Fruit fly (Drosophila melanogaster) whole organism, embryonic: Measurements from ENCODE around the gene CG44004.

Source experiments
- CG10209 ChIP-seq: fragments of 200-800 bp; sonication (Bioruptor generic); optimal IDR thresholded peaks from 3 replicates; lab custom pipeline; 2017; ENCODE audit warnings: missing biosample characterization, mild to moderate bottlenecking, missing genetic modification characterization, missing genetic modification reagents
- CG10654 ChIP-seq: fragments of 200-800 bp; sonication (Bioruptor generic); optimal IDR thresholded peaks from 2 replicates; lab custom pipeline; 2016; ENCODE audit warnings: missing biosample characterization, missing genetic modification characterization
- CG12071 ChIP-seq: fragments of 200-800 bp; sonication (Bioruptor generic); optimal IDR thresholded peaks from 3 replicates; lab custom pipeline; 2018; ENCODE audit warnings: missing biosample characterization, mild to moderate bottlenecking, missing genetic modification characterization
- CG1603 ChIP-seq: fragments of 200-800 bp; sonication (Bioruptor generic); optimal IDR thresholded peaks from 2 replicates; lab custom pipeline; 2019; ENCODE audit warnings: missing biosample characterization, mild to moderate bottlenecking, missing genetic modification characterization, moderate library complexity
- CG1792 ChIP-seq: fragments of 200-800 bp; sonication (Bioruptor generic); optimal IDR thresholded peaks from 2 replicates; lab custom pipeline; 2016; ENCODE audit warnings: missing biosample characterization, missing genetic modification characterization
- CG18619 ChIP-seq: fragments of 200-800 bp; sonication (Bioruptor generic); optimal IDR thresholded peaks from 3 replicates; lab custom pipeline; 2017; ENCODE audit warnings: missing biosample characterization, mild to moderate bottlenecking, missing genetic modification characterization
- CG2129 ChIP-seq: fragments of 200-800 bp; sonication (Bioruptor generic); IDR thresholded peaks from 2 replicates; pipeline ENCODE4 v1.3.6; 2022; ENCODE audit warnings: missing biosample characterization, missing genetic modification characterization; ENCODE audit not compliant: partially characterized antibody
- CG2202 ChIP-seq: fragments of 200-800 bp; sonication (Bioruptor generic); optimal IDR thresholded peaks from 2 replicates; lab custom pipeline; 2018; ENCODE audit warnings: missing biosample characterization, mild to moderate bottlenecking, missing genetic modification characterization
- CG32767 ChIP-seq: fragments of 200-800 bp; sonication (Bioruptor generic); IDR thresholded peaks from 2 replicates; pipeline ENCODE4 v1.3.6; 2022; ENCODE audit warnings: missing biosample characterization, missing genetic modification characterization
- CG4820 ChIP-seq: fragments of 200-800 bp; sonication (Bioruptor generic); optimal IDR thresholded peaks from 3 replicates; lab custom pipeline; 2016; ENCODE audit warnings: missing biosample characterization, missing genetic modification characterization
- CG4854 ChIP-seq: fragments of 200-800 bp; sonication (Bioruptor generic); optimal IDR thresholded peaks from 2 replicates; lab custom pipeline; 2016; ENCODE audit warnings: missing biosample characterization, missing genetic modification characterization, inconsistent platforms
- CG5953 ChIP-seq: fragments of 200-800 bp; sonication (Bioruptor generic); IDR thresholded peaks from 2 replicates; pipeline ENCODE4 v1.3.6; 2022; ENCODE audit warnings: missing biosample characterization, missing genetic modification characterization
- CG6765 ChIP-seq: fragments of 200-800 bp; sonication (Bioruptor generic); optimal IDR thresholded peaks from 3 replicates; lab custom pipeline; 2017; ENCODE audit warnings: missing biosample characterization, mild to moderate bottlenecking, missing genetic modification characterization
- CG6854 ChIP-seq: fragments of 200-800 bp; sonication (Bioruptor generic); optimal IDR thresholded peaks from 3 replicates; lab custom pipeline; 2017; ENCODE audit warnings: missing biosample characterization, mild to moderate bottlenecking, missing genetic modification characterization
- CG7963 ChIP-seq: fragments of 200-800 bp; sonication (Bioruptor generic); IDR thresholded peaks from 3 replicates; pipeline ENCODE4 v1.3.6; 2022; ENCODE audit warnings: missing biosample characterization, missing genetic modification characterization; ENCODE audit not compliant: partially characterized antibody
- CG7987 ChIP-seq: fragments of 200-800 bp; sonication (Bioruptor generic); optimal IDR thresholded peaks from 2 replicates; lab custom pipeline; 2018; ENCODE audit warnings: missing biosample characterization, mild to moderate bottlenecking, missing genetic modification characterization, moderate library complexity
- CG8281 ChIP-seq: fragments of 200-800 bp; sonication (Bioruptor generic); optimal IDR thresholded peaks from 2 replicates; lab custom pipeline; 2018; ENCODE audit warnings: missing biosample characterization, mild to moderate bottlenecking, missing genetic modification characterization, moderate library complexity
- CG8290 ChIP-seq, 3 experiments: fragments of 200-800 bp; sonication (Bioruptor generic); optimal IDR thresholded peaks; 2 replicates each; lab custom pipeline; 2016 to 2019; ENCODE audit warnings: missing biosample characterization in 3 of 3, missing genetic modification characterization in 3 of 3, mild to moderate bottlenecking in 2 of 3, moderate library complexity in 1 of 3
- CG8924 ChIP-seq: fragments of 200-800 bp; optimal IDR thresholded peaks from 3 replicates; lab custom pipeline; 2019; ENCODE audit warnings: missing biosample characterization, mild to moderate bottlenecking, missing genetic modification characterization, moderate library complexity
- Dip2 ChIP-seq: fragments of 200-800 bp; sonication (Bioruptor generic); IDR thresholded peaks from 2 replicates; pipeline ENCODE4 v1.3.6; 2022; ENCODE audit warnings: missing biosample characterization, missing genetic modification characterization
- Pdp1 ChIP-seq, 2 experiments: fragments of 200-800 bp; sonication (Bioruptor generic); optimal IDR thresholded peaks; 3 replicates each; lab custom pipeline; 2016; ENCODE audit warnings: missing biosample characterization in 2 of 2, missing genetic modification characterization in 2 of 2, mild to moderate bottlenecking in 1 of 2, moderate library complexity in 1 of 2
- ab ChIP-seq: fragments of 200-800 bp; sonication (Bioruptor generic); optimal IDR thresholded peaks from 2 replicates; lab custom pipeline; 2016; ENCODE audit warnings: missing biosample characterization, missing genetic modification characterization
- aop ChIP-seq: fragments of 200-800 bp; sonication (Bioruptor generic); IDR thresholded peaks from 2 replicates; pipeline ENCODE4 v1.3.6; 2022; ENCODE audit warnings: missing biosample characterization, missing genetic modification characterization
- ase ChIP-seq: fragments of 200-800 bp; sonication (Bioruptor generic); IDR thresholded peaks from 3 replicates; pipeline ENCODE4 v1.3.6; 2022; ENCODE audit warnings: missing biosample characterization, missing genetic modification characterization
- bab2 ChIP-seq: fragments of 200-800 bp; sonication (Bioruptor generic); optimal IDR thresholded peaks from 2 replicates; lab custom pipeline; 2016; ENCODE audit warnings: missing biosample characterization, missing genetic modification characterization
- bsh ChIP-seq, 2 experiments: fragments of 200-800 bp; sonication (Bioruptor generic); optimal IDR thresholded peaks; 2 replicates each; lab custom pipeline; 2017 to 2018; ENCODE audit warnings: mild to moderate bottlenecking in 2 of 2, missing biosample characterization in 2 of 2, missing genetic modification characterization in 2 of 2, moderate library complexity in 1 of 2
- chinmo ChIP-seq: fragments of 200-800 bp; sonication (Bioruptor generic); IDR thresholded peaks from 4 replicates; pipeline ENCODE4 v1.3.6; 2022; ENCODE audit warnings: missing biosample characterization, missing genetic modification characterization; ENCODE audit not compliant: partially characterized antibody
- chn ChIP-seq: fragments of 200-800 bp; sonication (Bioruptor generic); optimal IDR thresholded peaks from 2 replicates; lab custom pipeline; 2016; ENCODE audit warnings: missing biosample characterization, missing genetic modification characterization
- ci ChIP-seq: fragments of 200-800 bp; sonication (Bioruptor generic); IDR thresholded peaks from 3 replicates; pipeline ENCODE4 v1.3.6; 2022; ENCODE audit warnings: missing biosample characterization, missing genetic modification characterization
- crp ChIP-seq, 2 experiments: fragments of 200-800 bp; sonication (Bioruptor generic); optimal IDR thresholded peaks; 2 replicates in 1 of 2; 3 replicates in 1 of 2; lab custom pipeline; 2017; ENCODE audit warnings: missing biosample characterization in 2 of 2, missing genetic modification characterization in 2 of 2, mild to moderate bottlenecking in 1 of 2, moderate library complexity in 1 of 2
- dimm ChIP-seq: fragments of 200-800 bp; sonication (Bioruptor generic); IDR thresholded peaks from 2 replicates; pipeline ENCODE4 v1.3.6; 2022; ENCODE audit warnings: missing biosample characterization, missing genetic modification characterization
- fd96Cb ChIP-seq: fragments of 200-800 bp; sonication (Bioruptor generic); optimal IDR thresholded peaks from 2 replicates; lab custom pipeline; 2018; ENCODE audit warnings: missing biosample characterization, mild to moderate bottlenecking, missing genetic modification characterization, moderate library complexity
- hbn ChIP-seq: fragments of 200-800 bp; sonication (Bioruptor generic); IDR thresholded peaks from 2 replicates; pipeline ENCODE4 v1.3.6; 2022; ENCODE audit warnings: missing biosample characterization, missing genetic modification characterization; ENCODE audit not compliant: partially characterized antibody
- hkb ChIP-seq, 2 experiments: fragments of 200-800 bp in 1 of 2; fragments of >200 bp in 1 of 2; sonication (Bioruptor generic) in 1 of 2; IDR thresholded peaks in 1 of 2; optimal IDR thresholded peaks in 1 of 2; 2 replicates each; pipeline versions ENCODE4 v1.3.6 to Lab custom; 2017 to 2022; ENCODE audit warnings: missing biosample characterization in 1 of 2, missing genetic modification characterization in 1 of 2
- maf-S ChIP-seq: fragments of 200-800 bp; sonication (Bioruptor generic); optimal IDR thresholded peaks from 2 replicates; lab custom pipeline; 2016; ENCODE audit warnings: missing biosample characterization, missing genetic modification characterization
- mld ChIP-seq: fragments of 200-800 bp; sonication (Bioruptor generic); IDR thresholded peaks from 3 replicates; pipeline ENCODE4 v1.3.6; 2022; ENCODE audit warnings: missing biosample characterization, missing genetic modification characterization; ENCODE audit not compliant: partially characterized antibody
- pum ChIP-seq: fragments of 200-800 bp; sonication (Bioruptor generic); optimal IDR thresholded peaks from 2 replicates; lab custom pipeline; 2016; ENCODE audit warnings: missing biosample characterization, missing genetic modification characterization
- sc ChIP-seq, 3 experiments: fragments of >200 bp in 2 of 3; fragments of 200-800 bp in 1 of 3; sonication (Bioruptor generic) in 1 of 3; optimal IDR thresholded peaks; 2 replicates in 2 of 3; 3 replicates in 1 of 3; lab custom pipeline; 2017; ENCODE audit warnings: mild to moderate bottlenecking in 1 of 3, missing biosample characterization in 1 of 3, missing genetic modification characterization in 1 of 3, missing genetic modification reagents in 1 of 3
- scrt ChIP-seq: fragments of 200-800 bp; sonication (Bioruptor generic); optimal IDR thresholded peaks from 2 replicates; lab custom pipeline; 2018; ENCODE audit warnings: missing biosample characterization, mild to moderate bottlenecking, missing genetic modification characterization, moderate library complexity
- shn ChIP-seq: fragments of 200-800 bp; sonication (Bioruptor generic); optimal IDR thresholded peaks from 3 replicates; lab custom pipeline; 2016; ENCODE audit warnings: missing biosample characterization, missing genetic modification characterization
- ssp ChIP-seq: fragments of 200-800 bp; sonication (Bioruptor generic); IDR thresholded peaks from 2 replicates; pipeline ENCODE4 v1.3.6; 2022; ENCODE audit warnings: missing biosample characterization, missing genetic modification characterization
- tll ChIP-seq, 2 experiments: fragments of 200-800 bp in 1 of 2; fragments of >200 bp in 1 of 2; sonication (Bioruptor generic) in 1 of 2; optimal IDR thresholded peaks; 2 replicates each; lab custom pipeline; 2017 to 2019; ENCODE audit warnings: missing biosample characterization in 2 of 2, missing genetic modification characterization in 2 of 2, mild to moderate bottlenecking in 1 of 2, moderate library complexity in 1 of 2
- toy ChIP-seq: fragments of 200-800 bp; sonication (Bioruptor generic); IDR thresholded peaks from 2 replicates; pipeline ENCODE4 v1.3.6; 2022; ENCODE audit warnings: missing biosample characterization, missing genetic modification characterization
- tx ChIP-seq: fragments of 200-800 bp; sonication (Bioruptor generic); optimal IDR thresholded peaks from 2 replicates; lab custom pipeline; 2016; ENCODE audit warnings: missing biosample characterization, missing genetic modification characterization
- yki ChIP-seq: fragments of >200 bp; optimal IDR thresholded peaks from 3 replicates; lab custom pipeline; 2018
- zfh1 ChIP-seq: fragments of 200-800 bp; sonication (Bioruptor generic); IDR thresholded peaks from 3 replicates; pipeline ENCODE4 v1.3.6; 2022; ENCODE audit warnings: missing biosample characterization, missing genetic modification characterization

The CG44004 gene

dm6 chr3L:18029546-18030300 lies 43.9 kb downstream of the CG44004 start (continued):
- 0 out of 3 replicates have a peak, but pooled peaks have one; percentile 7 for TF ChIP-seq mld (GFP tag; lab: Robert Waterston, UW)
- peak; percentile 78 for TF ChIP-seq zfh1 (GFP tag; lab: Robert Waterston, UW)
- TF ChIP-seq tx (GFP tag; lab: Kevin White, UChicago): peak; percentile 47
- peak; percentile 76 for TF ChIP-seq CG18619 (GFP tag; lab: Kevin White, UChicago)
- TF ChIP-seq scrt (GFP tag; lab: Kevin White, UChicago): peak; percentile 79
- TF ChIP-seq fd96Cb (tag; lab: Kevin White, UChicago): peak; percentile 16
- TF ChIP-seq Pdp1 (GFP tag; optimal IDR thresholded peaks at IDR 0.05; lab: Kevin White, UChicago): peak; percentile 40 to 82
- TF ChIP-seq bab2: peak; percentile 68
- TF ChIP-seq CG1603 (tag; lab: Kevin White, UChicago): peak; percentile 79
- TF ChIP-seq CG32767 (GFP tag; lab: Robert Waterston, UW): peak; percentile 87
- peak; percentile 92 for TF ChIP-seq ci
- TF ChIP-seq chn: peak; percentile 22
- no peak for TF ChIP-seq Dip2
- TF ChIP-seq dimm (GFP tag; lab: Robert Waterston, UW): no peak
- TF ChIP-seq CG10209 (GFP tag; lab: Kevin White, UChicago): peak; percentile 86
- peak; percentile 56 for TF ChIP-seq CG4820 (GFP tag; lab: Kevin White, UChicago)
- peak; percentile 47; the same call in 1 of the 2 replicates for TF ChIP-seq CG5953 (GFP tag; lab: Robert Waterston, UW)
- peak; percentile 13 for TF ChIP-seq pum (GFP tag; lab: Kevin White, UChicago)
- peak; percentile 91 for TF ChIP-seq CG12071 (GFP tag; lab: Kevin White, UChicago)
- peak; percentile 44 for TF ChIP-seq ab (GFP tag; lab: Kevin White, UChicago)
- TF ChIP-seq shn (GFP tag; lab: Kevin White, UChicago): peak; percentile 57
- TF ChIP-seq yki (lab: Kevin White, UChicago): peak; percentile 45
- TF ChIP-seq CG1792 (GFP tag; lab: Kevin White, UChicago): peak; percentile 73
- peak; percentile 32; the same call in 1 of the 2 replicates for TF ChIP-seq toy
- TF ChIP-seq CG2202 (tag; lab: Kevin White, UChicago): peak; percentile 88
- TF ChIP-seq CG8281 (tag; lab: Kevin White, UChicago): peak; percentile 43
- peak; percentile 92 for TF ChIP-seq CG7987 (GFP tag; lab: Kevin White, UChicago)
- TF ChIP-seq CG4854 (GFP tag; lab: Kevin White, UChicago): peak; percentile 59
- peak; percentile 75 for TF ChIP-seq CG8290 (GFP tag; optimal IDR thresholded peaks at IDR 0.05; lab: Kevin White, UChicago)
- peak; percentile 58 to 92 for TF ChIP-seq CG8290 (tag; optimal IDR thresholded peaks at IDR 0.05; lab: Kevin White, UChicago)
- TF ChIP-seq ssp (GFP tag; lab: Robert Waterston, UW): no peak
- peak; percentile 97 for TF ChIP-seq chinmo (GFP tag; lab: Robert Waterston, UW)
- TF ChIP-seq tll (GFP tag; optimal IDR thresholded peaks at IDR 0.05; lab: Kevin White, UChicago): peak in 1 of 2 experiments; percentile 39
- TF ChIP-seq CG6854 (GFP tag; lab: Kevin White, UChicago): peak; percentile 61
- TF ChIP-seq CG2129 (GFP tag; lab: Robert Waterston, UW): no peak
- TF ChIP-seq sc (optimal IDR thresholded peaks at IDR 0.05; lab: Kevin White, UChicago): no peak
- TF ChIP-seq sc (GFP tag; optimal IDR thresholded peaks at IDR 0.05; lab: Kevin White, UChicago): peak; percentile 77
- TF ChIP-seq CG10654 (GFP tag; lab: Kevin White, UChicago): peak; percentile 73
- TF ChIP-seq bsh (GFP tag; optimal IDR thresholded peaks at IDR 0.05; lab: Kevin White, UChicago): peak in 1 of 2 experiments; percentile 85
- TF ChIP-seq hkb (optimal IDR thresholded peaks at IDR 0.05; lab: Kevin White, UChicago): no peak
- TF ChIP-seq hkb (GFP tag; IDR thresholded peaks at IDR 0.05; lab: Robert Waterston, UW): peak; percentile 78
- peak in 1 of 2 experiments; percentile 19 for TF ChIP-seq crp (GFP tag; optimal IDR thresholded peaks at IDR 0.05; lab: Kevin White, UChicago)
- TF ChIP-seq CG6765 (GFP tag; lab: Kevin White, UChicago): peak; percentile 65
- TF ChIP-seq CG8924 (tag; lab: Kevin White, UChicago): peak; percentile 70
- peak; percentile 54 for TF ChIP-seq maf-S
- TF ChIP-seq ase: no peak
- TF ChIP-seq hbn (GFP tag; lab: Robert Waterston, UW): peak; percentile 13; the same call in 1 of the 2 replicates
- TF ChIP-seq aop (GFP tag; lab: Robert Waterston, UW): no peak
- TF ChIP-seq CG7963: no peak
